Fruit fly (Drosophila melanogaster): Measurements from ENCODE around the gene Ogg1.

Gene Ogg1

dm6 chrX:8714064-8715046, 24.2 kb downstream of the Ogg1 start, which contains the start of the genes CG2004 and CG1785 (continued):
- TF ChIP-seq OdsH (GFP tag; optimal IDR thresholded peaks at IDR 0.05) (peak; percentile 91), spab (GFP tag; optimal IDR thresholded peaks at IDR 0.05) (peak; percentile 60), fkh (GFP tag; optimal IDR thresholded peaks at IDR 0.05) (peak; percentile 92), Ets21C (GFP tag; optimal IDR thresholded peaks at IDR 0.05) (peak; percentile 84), Met (GFP tag; optimal IDR thresholded peaks at IDR 0.05) (peak; percentile 87), lz (GFP tag; optimal IDR thresholded peaks at IDR 0.05) (peak; percentile 92), CG16779 (tag; optimal IDR thresholded peaks at IDR 0.05) (no peak), CG10669 (GFP tag; optimal IDR thresholded peaks at IDR 0.05) (peak; percentile 84), CG11762 (GFP tag; optimal IDR thresholded peaks at IDR 0.05; ENCODE audit: insufficient read depth) (peak; percentile 82), Sox14 (GFP tag; optimal IDR thresholded peaks at IDR 0.05) (peak; percentile 86), dsx (GFP tag; optimal IDR thresholded peaks at IDR 0.05; ENCODE audit: poor library complexity, severe bottlenecking) (no peak), Eip75B (GFP tag; optimal IDR thresholded peaks at IDR 0.05) (peak; percentile 84), CG6792 (GFP tag; optimal IDR thresholded peaks at IDR 0.05) (peak; percentile 88), dac (GFP tag; optimal IDR thresholded peaks at IDR 0.05) (peak; percentile 67), Eip78C (GFP tag) (peak; percentile 78), CG15336 (GFP tag; IDR thresholded peaks at IDR 0.05) (peak; percentile 83), Eip93F (GFP tag; optimal IDR thresholded peaks at IDR 0.05) (peak; percentile 73)

- TF ChIP-seq CG8632 (GFP tag; optimal IDR thresholded peaks at IDR 0.05) = no peak
- no peak for TF ChIP-seq Ets96B (tag; optimal IDR thresholded peaks at IDR 0.05)
- TF ChIP-seq Gug (GFP tag; IDR thresholded peaks at IDR 0.05) = no peak
- TF ChIP-seq dac (GFP tag; optimal IDR thresholded peaks at IDR 0.05) = no peak
- TF ChIP-seq Hr4 (GFP tag; optimal IDR thresholded peaks at IDR 0.05) = no peak
- no peak for TF ChIP-seq Hr38 (GFP tag; optimal IDR thresholded peaks at IDR 0.05)
- TF ChIP-seq lz (GFP tag; optimal IDR thresholded peaks at IDR 0.05) = peak; percentile 23
- TF ChIP-seq Lpt (GFP tag; optimal IDR thresholded peaks at IDR 0.05) = no peak
- no peak for TF ChIP-seq net (GFP tag; optimal IDR thresholded peaks at IDR 0.05)
- no peak for TF ChIP-seq CG8119 (GFP tag; IDR thresholded peaks at IDR 0.05)
- no peak for TF ChIP-seq fd59A (GFP tag; optimal IDR thresholded peaks at IDR 0.05)
- TF ChIP-seq CG3032 (tag; optimal IDR thresholded peaks at IDR 0.05) = peak; percentile 36
- no peak for TF ChIP-seq CG6276 (GFP tag; optimal IDR thresholded peaks at IDR 0.05)
- peak; percentile 28 for TF ChIP-seq esn (GFP tag; optimal IDR thresholded peaks at IDR 0.05)
- peak; percentile 0 for TF ChIP-seq CG31627 (GFP tag; optimal IDR thresholded peaks at IDR 0.05)
- TF ChIP-seq pdm3 (GFP tag; optimal IDR thresholded peaks at IDR 0.05) = no peak
- no peak for TF ChIP-seq spab (GFP tag; optimal IDR thresholded peaks at IDR 0.05)
- TF ChIP-seq OdsH (GFP tag; optimal IDR thresholded peaks at IDR 0.05) = no peak
- no peak for TF ChIP-seq Sox102F (GFP tag; optimal IDR thresholded peaks at IDR 0.05)
- TF ChIP-seq CG11294 (GFP tag; IDR thresholded peaks at IDR 0.05) = no peak
- TF ChIP-seq CG6808 (GFP tag; optimal IDR thresholded peaks at IDR 0.05) = no peak
- TF ChIP-seq CG6163 (GFP tag; IDR thresholded peaks at IDR 0.05) = no peak
Observed at dm6 chrX:8720213-8720612, 30.1 kb downstream of the Ogg1 start, which contains the start of gene CG1789. TSS of gene CG1789 (plus strand) at chrX:8720520.

dm6 chrX:8721501-8721900, 31.4 kb downstream of the Ogg1 start:
- TF ChIP-seq Hr4 (GFP tag; optimal IDR thresholded peaks at IDR 0.05) = no peak
- no peak for TF ChIP-seq CG10669 (GFP tag; optimal IDR thresholded peaks at IDR 0.05)
- no peak for TF ChIP-seq Sox15 (GFP tag; optimal IDR thresholded peaks at IDR 0.05)
- no peak for TF ChIP-seq CG4318 (GFP tag; optimal IDR thresholded peaks at IDR 0.05)
- no peak for TF ChIP-seq Blimp-1 (GFP tag; optimal IDR thresholded peaks at IDR 0.05)
- TF ChIP-seq CG16779 (tag; optimal IDR thresholded peaks at IDR 0.05) = no peak
- TF ChIP-seq Ets21C (GFP tag; optimal IDR thresholded peaks at IDR 0.05) = no peak
- no peak for TF ChIP-seq Hr38 (GFP tag; optimal IDR thresholded peaks at IDR 0.05)
- TF ChIP-seq CG1621 (tag; optimal IDR thresholded peaks at IDR 0.05) = no peak
- TF ChIP-seq esn (GFP tag; optimal IDR thresholded peaks at IDR 0.05) = no peak
- no peak for TF ChIP-seq CG9139 (GFP tag; optimal IDR thresholded peaks at IDR 0.05)
- no peak for TF ChIP-seq Ets96B (tag; optimal IDR thresholded peaks at IDR 0.05)
- no peak for TF ChIP-seq cyc (GFP tag; optimal IDR thresholded peaks at IDR 0.05)
- TF ChIP-seq CG10631 (GFP tag; optimal IDR thresholded peaks at IDR 0.05) = no peak

Measured in whole organism, prepupa.